Worm (Caenorhabditis elegans) whole organism, midembryonic: Measurements from ENCODE around the gene scl-24.

Experiments
- T22C8.4 ChIP-seq: fragments of 200-800 bp; sonication (Bioruptor generic); IDR thresholded peaks from 2 replicates; pipeline ENCODE4 v1.3.6; 2022; ENCODE audit warnings: missing genetic modification characterization, missing compliant biosample characterization
- cog-1 ChIP-seq: sonication (generic microtip); optimal IDR thresholded peaks from 2 replicates; lab custom pipeline; 2016; ENCODE audit warnings: missing genetic modification characterization, missing compliant biosample characterization
- flt-1 ChIP-seq: fragments of 200-800 bp; sonication (Bioruptor generic); IDR thresholded peaks from 2 replicates; pipeline ENCODE4 v1.3.6; 2022; ENCODE audit warnings: missing genetic modification characterization, missing compliant biosample characterization
- klf-2 ChIP-seq: fragments of 200-800 bp; sonication (Bioruptor generic); conservative IDR thresholded peaks from 2 replicates; pipeline ENCODE4 v1.3.6; 2022; ENCODE audit warnings: missing genetic modification reagents, missing genetic modification characterization, missing compliant biosample characterization
- med-1 ChIP-seq: sonication (generic microtip); optimal IDR thresholded peaks from 2 replicates; lab custom pipeline; 2017; ENCODE audit warnings: missing genetic modification characterization, mild to moderate bottlenecking, missing compliant biosample characterization, antibody characterized with exemption, missing genetic modification reagents; ENCODE audit not compliant: insufficient read depth
- ref-1 ChIP-seq: fragments of 200-800 bp; sonication (Bioruptor generic); conservative IDR thresholded peaks from 2 replicates; pipeline ENCODE4 v1.3.6; 2022; ENCODE audit warnings: missing genetic modification reagents, missing genetic modification characterization, missing compliant biosample characterization
- tab-1 ChIP-seq: fragments of 200-800 bp; sonication (Bioruptor generic); IDR thresholded peaks from 2 replicates; pipeline ENCODE4 v1.3.6; 2022; ENCODE audit warnings: missing genetic modification characterization, missing compliant biosample characterization
- ztf-23 ChIP-seq: fragments of 200-800 bp; sonication (Bioruptor generic); IDR thresholded peaks from 2 replicates; pipeline ENCODE4 v1.3.6; 2022; ENCODE audit warnings: missing genetic modification reagents, missing genetic modification characterization, missing compliant biosample characterization
- ztf-29 ChIP-seq: fragments of 200-800 bp; sonication (Bioruptor generic); IDR thresholded peaks from 2 replicates; pipeline ENCODE4 v1.3.6; 2022; ENCODE audit warnings: missing genetic modification reagents, missing genetic modification characterization, missing compliant biosample characterization

The scl-24 gene

ce11 chrV:17508493-17508892 is 22.4 kb downstream of the scl-24 start, which contains the start of gene srw-32:
srw-32 (plus strand) TSS chrV:17508793.
- TF ChIP-seq ztf-23 (no peak), med-1 (GFP tag; lab: Kevin White, UChicago) (no peak), T22C8.4 (GFP tag; lab: Robert Waterston, UW) (no peak), cog-1 (tag; lab: Kevin White, UChicago) (no peak), flt-1 (no peak), ztf-29 (GFP tag; lab: Robert Waterston, UW) (no peak), klf-2 (GFP tag; lab: Robert Waterston, UW) (no peak), ref-1 (GFP tag; lab: Robert Waterston, UW) (no peak), tab-1 (GFP tag; lab: Robert Waterston, UW) (no peak)

DNA sequence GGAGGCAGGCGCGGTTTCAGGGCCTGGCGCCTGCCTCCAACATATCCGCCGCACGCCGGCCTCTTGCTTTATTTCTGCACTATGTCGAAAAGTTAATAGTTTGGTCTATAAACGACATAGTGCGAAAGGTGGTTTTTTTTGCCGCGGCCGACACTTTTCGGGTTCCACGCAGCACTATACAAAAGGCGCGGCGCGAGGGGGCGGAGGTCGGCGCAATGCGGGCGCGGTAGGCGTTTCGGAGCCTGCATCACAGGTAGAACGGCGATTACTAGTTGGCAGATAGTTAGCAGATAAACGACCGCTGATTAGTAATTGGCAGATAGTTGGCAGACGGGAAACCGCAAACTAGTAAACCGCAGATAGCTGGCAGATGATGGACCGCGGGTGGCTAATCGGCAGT is 26.6 kb downstream of the scl-24 start:
- TF ChIP-seq tab-1 (GFP tag; lab: Robert Waterston, UW) (0 out of 2 replicates have a peak, but pooled peaks have one; percentile 32), flt-1 (no peak), T22C8.4 (GFP tag; lab: Robert Waterston, UW) (no peak)

DNA sequence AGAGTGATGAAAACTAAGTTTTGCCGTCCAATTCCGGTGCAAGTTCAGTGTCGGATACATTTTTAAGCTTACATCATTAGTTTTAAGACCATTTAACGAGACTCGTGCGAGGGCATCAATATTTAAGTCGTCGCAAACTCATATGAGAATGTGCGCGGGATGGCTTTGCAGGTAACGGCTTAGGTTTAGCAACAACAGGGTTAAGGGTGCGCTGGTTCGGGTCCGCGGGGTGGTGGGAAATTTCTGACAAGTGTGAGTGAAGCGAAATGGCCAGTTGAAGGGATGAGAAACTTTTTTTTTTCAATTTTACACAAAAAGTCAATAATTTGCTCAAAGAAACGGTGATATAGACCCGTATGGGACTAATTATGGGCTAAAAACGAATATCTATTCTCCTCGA is 27.7 kb downstream of the scl-24 start:
- TF ChIP-seq tab-1 (GFP tag; lab: Robert Waterston, UW) (no peak), ref-1 (GFP tag; lab: Robert Waterston, UW) (0 out of 2 replicates have a peak, but pooled peaks have one; percentile 10)

- no peak for TF ChIP-seq klf-2 (GFP tag; lab: Robert Waterston, UW)
- TF ChIP-seq flt-1: no peak
- TF ChIP-seq med-1 (GFP tag; lab: Kevin White, UChicago): no peak
- TF ChIP-seq T22C8.4 (GFP tag; lab: Robert Waterston, UW): no peak
- no peak for TF ChIP-seq ref-1 (GFP tag; lab: Robert Waterston, UW)
- no peak for TF ChIP-seq cog-1 (tag; lab: Kevin White, UChicago)
- no peak for TF ChIP-seq ztf-23
- TF ChIP-seq tab-1 (GFP tag; lab: Robert Waterston, UW): no peak
These were observed 34.6 kb downstream of the scl-24 start, which contains the start of gene fbxa-136 for ce11 chrV:17520735-17521134. fbxa-136 (plus strand) TSS chrV:17521035.

DNA sequence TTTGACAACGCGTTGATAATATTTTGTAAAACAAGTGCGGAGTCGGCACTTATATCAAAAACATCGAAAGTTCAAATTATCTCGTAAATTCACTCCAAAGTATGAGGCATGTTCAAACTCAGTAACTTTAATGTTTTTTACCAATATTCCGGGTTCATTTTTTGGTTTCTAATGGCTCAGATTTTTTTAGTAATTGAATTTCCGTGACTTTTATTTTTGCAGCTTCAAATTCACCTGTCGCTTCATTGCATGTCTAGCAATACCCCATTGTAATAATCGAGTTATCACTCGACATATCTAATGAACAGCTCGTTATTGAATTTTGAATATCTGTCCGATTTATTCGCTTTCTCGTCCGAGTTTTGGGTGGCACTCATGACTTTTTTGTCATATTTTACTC is 41.6 kb downstream of the scl-24 start, which contains the start of gene srz-90:
Gene srz-90, plus strand, starts transcription at position 301 of the 400 bp plus-strand sequence.
- TF ChIP-seq T22C8.4 (GFP tag; lab: Robert Waterston, UW) (no peak), cog-1 (tag; lab: Kevin White, UChicago) (no peak), klf-2 (GFP tag; lab: Robert Waterston, UW) (no peak), ztf-23 (no peak), flt-1 (no peak), ref-1 (GFP tag; lab: Robert Waterston, UW) (no peak), med-1 (GFP tag; lab: Kevin White, UChicago) (no peak), tab-1 (GFP tag; lab: Robert Waterston, UW) (no peak), ztf-29 (GFP tag; lab: Robert Waterston, UW) (no peak)

ce11 chrV:17530486-17530885 is 44.4 kb downstream of the scl-24 start, which contains the start of gene C18D4.12:
C18D4.12 (minus strand) TSS chrV:17530586.
- no peak for TF ChIP-seq ztf-29 (GFP tag; lab: Robert Waterston, UW)
- TF ChIP-seq cog-1 (tag; lab: Kevin White, UChicago): no peak
- TF ChIP-seq med-1 (GFP tag; lab: Kevin White, UChicago): no peak
- TF ChIP-seq ref-1 (GFP tag; lab: Robert Waterston, UW): no peak
- TF ChIP-seq tab-1 (GFP tag; lab: Robert Waterston, UW): no peak
- TF ChIP-seq T22C8.4 (GFP tag; lab: Robert Waterston, UW): no peak
- no peak for TF ChIP-seq flt-1

ce11 chrV:17531410-17531809 is 45.3 kb downstream of the scl-24 start, which contains the start of gene C18D4.4:
C18D4.4 (minus strand) TSS chrV:17531510.
- TF ChIP-seq klf-2 (GFP tag; lab: Robert Waterston, UW) (no peak), ref-1 (GFP tag; lab: Robert Waterston, UW) (no peak), flt-1 (no peak), cog-1 (tag; lab: Kevin White, UChicago) (no peak), T22C8.4 (GFP tag; lab: Robert Waterston, UW) (no peak), ztf-29 (GFP tag; lab: Robert Waterston, UW) (no peak), med-1 (GFP tag; lab: Kevin White, UChicago) (no peak), tab-1 (GFP tag; lab: Robert Waterston, UW) (no peak), ztf-23 (no peak)

ce11 chrV:17532686-17533085 is 46.6 kb downstream of the scl-24 start, which contains the start of gene C18D4.3:
C18D4.3 (minus strand) TSS chrV:17532786.
- TF ChIP-seq ztf-23 (no peak), cog-1 (tag; lab: Kevin White, UChicago) (no peak)

DNA sequence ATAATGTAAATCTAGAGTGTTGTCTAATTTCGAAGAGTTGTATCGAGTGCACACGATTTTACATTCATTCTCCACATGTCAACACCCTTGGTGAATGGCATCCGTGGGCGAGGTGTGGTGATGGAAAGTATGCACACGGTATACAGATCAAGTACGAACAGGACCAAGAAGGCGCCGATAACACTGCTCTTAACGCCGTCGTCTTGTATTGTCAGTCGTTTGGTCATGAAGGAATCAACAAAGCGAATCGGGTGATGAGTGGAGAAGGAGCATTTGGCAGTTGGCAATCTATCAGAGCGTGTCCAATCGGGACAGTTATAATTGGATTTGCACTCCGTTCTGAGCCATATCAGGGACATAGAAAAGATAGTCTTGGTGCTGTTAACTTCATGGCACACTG is 47.1 kb downstream of the scl-24 start:
- TF ChIP-seq ztf-29 (GFP tag; lab: Robert Waterston, UW) (no peak), med-1 (GFP tag; lab: Kevin White, UChicago) (no peak), ztf-23 (no peak), cog-1 (tag; lab: Kevin White, UChicago) (no peak), ref-1 (GFP tag; lab: Robert Waterston, UW) (no peak), klf-2 (GFP tag; lab: Robert Waterston, UW) (no peak), tab-1 (GFP tag; lab: Robert Waterston, UW) (no peak), T22C8.4 (GFP tag; lab: Robert Waterston, UW) (no peak), flt-1 (no peak)
